Worm (Caenorhabditis elegans): Measurements from ENCODE around the gene vang-1.

- TF ChIP-seq ztf-11 (tag; optimal IDR thresholded peaks at IDR 0.05) (no peak), egl-27 (tag; optimal IDR thresholded peaks at IDR 0.05) (no peak), pqm-1 (tag; optimal IDR thresholded peaks at IDR 0.05) (no peak), fkh-2 (tag; optimal IDR thresholded peaks at IDR 0.05) (no peak), eor-1 (tag; optimal IDR thresholded peaks at IDR 0.05) (no peak), sea-2 (GFP tag; optimal IDR thresholded peaks at IDR 0.05) (no peak), unc-62 (GFP tag; optimal IDR thresholded peaks at IDR 0.05) (no peak), ama-1 (optimal IDR thresholded peaks at IDR 0.05) (peak; percentile 51), unc-39 (tag; optimal IDR thresholded peaks at IDR 0.05) (no peak), nfya-1 (tag; optimal IDR thresholded peaks at IDR 0.05; ENCODE audit: insufficient read depth) (no peak), ztf-4 (tag; optimal IDR thresholded peaks at IDR 0.05) (no peak)
These were observed 4.5 kb downstream of the vang-1 start for ce11 chrX:2890041-2890650.
